Fruit fly (Drosophila melanogaster) whole organism, embryonic: Measurements from ENCODE around the gene CG14052.

Experiments used
- Adf1 ChIP-seq: fragments of 200-800 bp; sonication (Bioruptor generic); IDR thresholded peaks from 2 replicates; pipeline ENCODE4 v1.3.6; 2022; ENCODE audit warnings: missing biosample characterization, missing genetic modification characterization
- Bgb ChIP-seq: fragments of 200-800 bp; sonication (Bioruptor generic); IDR thresholded peaks from 2 replicates; pipeline ENCODE4 v1.3.6; 2022; ENCODE audit warnings: missing biosample characterization, missing genetic modification characterization; ENCODE audit not compliant: partially characterized antibody
- CG10431 ChIP-seq: fragments of 200-800 bp; sonication (Bioruptor generic); optimal IDR thresholded peaks from 3 replicates; lab custom pipeline; 2018; ENCODE audit warnings: missing biosample characterization, mild to moderate bottlenecking, missing genetic modification characterization
- CG11093 ChIP-seq: fragments of 200-800 bp; sonication (Bioruptor generic); IDR thresholded peaks from 3 replicates; pipeline ENCODE4 v1.3.6; 2022; ENCODE audit warnings: missing biosample characterization, missing genetic modification characterization
- CG11560 ChIP-seq: fragments of 200-800 bp; sonication (Bioruptor generic); IDR thresholded peaks from 3 replicates; pipeline ENCODE4 v1.3.6; 2022; ENCODE audit warnings: missing biosample characterization, missing genetic modification characterization
- CG12155 ChIP-seq: fragments of 200-800 bp; sonication (Bioruptor generic); optimal IDR thresholded peaks from 3 replicates; lab custom pipeline; 2016; ENCODE audit warnings: missing biosample characterization, missing genetic modification characterization
- CG1233 ChIP-seq: fragments of 200-800 bp; sonication (Bioruptor generic); optimal IDR thresholded peaks from 4 replicates; lab custom pipeline; 2018; ENCODE audit warnings: missing biosample characterization, mild to moderate bottlenecking, missing genetic modification characterization
- CG13287 ChIP-seq: fragments of 200-800 bp; sonication (Bioruptor generic); IDR thresholded peaks from 2 replicates; pipeline ENCODE4 v1.3.6; 2022; ENCODE audit warnings: missing biosample characterization, missing genetic modification characterization; ENCODE audit not compliant: partially characterized antibody
- CG13296 ChIP-seq: fragments of 200-800 bp; sonication (Bioruptor generic); optimal IDR thresholded peaks from 3 replicates; lab custom pipeline; 2018; ENCODE audit warnings: missing biosample characterization, mild to moderate bottlenecking, missing genetic modification characterization
- CG18262 ChIP-seq: fragments of 200-800 bp; optimal IDR thresholded peaks from 3 replicates; lab custom pipeline; 2019; ENCODE audit warnings: missing biosample characterization, mild to moderate bottlenecking, missing genetic modification characterization, moderate library complexity
- CG2116 ChIP-seq: fragments of 200-800 bp; sonication (Bioruptor generic); optimal IDR thresholded peaks from 3 replicates; lab custom pipeline; 2018; ENCODE audit warnings: missing biosample characterization, mild to moderate bottlenecking, missing genetic modification characterization
- CG2120 ChIP-seq: fragments of 200-800 bp; sonication (Bioruptor generic); optimal IDR thresholded peaks from 3 replicates; lab custom pipeline; 2016; ENCODE audit warnings: missing biosample characterization, missing genetic modification characterization
- CG2199 ChIP-seq: fragments of 200-800 bp; sonication (Bioruptor generic); IDR thresholded peaks from 3 replicates; pipeline ENCODE4 v1.3.6; 2022; ENCODE audit warnings: missing biosample characterization, missing genetic modification characterization
- CG2202 ChIP-seq: fragments of 200-800 bp; sonication (Bioruptor generic); optimal IDR thresholded peaks from 2 replicates; lab custom pipeline; 2018; ENCODE audit warnings: missing biosample characterization, mild to moderate bottlenecking, missing genetic modification characterization
- CG31388 ChIP-seq: fragments of 200-800 bp; sonication (Bioruptor generic); optimal IDR thresholded peaks from 2 replicates; lab custom pipeline; 2016; ENCODE audit warnings: missing biosample characterization, missing genetic modification characterization
- CG3847 ChIP-seq: fragments of 200-800 bp; sonication (Bioruptor generic); IDR thresholded peaks from 2 replicates; pipeline ENCODE4 v1.3.6; 2022; ENCODE audit warnings: missing biosample characterization, missing genetic modification characterization
- CG3995 ChIP-seq: fragments of 200-800 bp; sonication (Bioruptor generic); optimal IDR thresholded peaks from 3 replicates; lab custom pipeline; 2016; ENCODE audit warnings: missing biosample characterization, missing genetic modification characterization
- CG5953 ChIP-seq: fragments of 200-800 bp; sonication (Bioruptor generic); IDR thresholded peaks from 2 replicates; pipeline ENCODE4 v1.3.6; 2022; ENCODE audit warnings: missing biosample characterization, missing genetic modification characterization
- CG6791 ChIP-seq: fragments of 200-800 bp; sonication (Bioruptor generic); IDR thresholded peaks from 3 replicates; pipeline ENCODE4 v1.3.6; 2022; ENCODE audit warnings: missing biosample characterization, missing genetic modification characterization; ENCODE audit not compliant: partially characterized antibody
- CG9437 ChIP-seq: fragments of 200-800 bp; sonication (Bioruptor generic); optimal IDR thresholded peaks from 2 replicates; lab custom pipeline; 2018; ENCODE audit warnings: missing biosample characterization, mild to moderate bottlenecking, missing genetic modification characterization
- CTCF ChIP-seq: fragments of 200-800 bp; sonication (Bioruptor generic); optimal IDR thresholded peaks from 2 replicates; lab custom pipeline; 2017; ENCODE audit warnings: missing biosample characterization, mild to moderate bottlenecking, missing genetic modification characterization, moderate library complexity
- Dll ChIP-seq: fragments of 200-800 bp; sonication (Bioruptor generic); IDR thresholded peaks from 4 replicates; pipeline ENCODE4 v1.3.6; 2022; ENCODE audit warnings: missing biosample characterization, missing genetic modification characterization; ENCODE audit not compliant: partially characterized antibody
- Dref ChIP-seq: fragments of 200-800 bp; sonication (Bioruptor generic); IDR thresholded peaks from 2 replicates; pipeline ENCODE4 v1.3.6; 2022; ENCODE audit warnings: missing biosample characterization, missing genetic modification characterization
- E2f2 ChIP-seq: fragments of 200-800 bp; sonication (Bioruptor generic); IDR thresholded peaks from 2 replicates; pipeline ENCODE4 v1.3.6; 2022; ENCODE audit warnings: missing biosample characterization, missing genetic modification characterization
- Elba2 ChIP-seq: fragments of 200-800 bp; sonication (Bioruptor generic); optimal IDR thresholded peaks from 3 replicates; lab custom pipeline; 2016; ENCODE audit warnings: missing biosample characterization, missing genetic modification characterization
- Hr39 ChIP-seq: fragments of >200 bp; optimal IDR thresholded peaks from 2 replicates; lab custom pipeline; 2017
- Kr ChIP-seq: fragments of 200-800 bp; sonication (Bioruptor generic); optimal IDR thresholded peaks from 2 replicates; lab custom pipeline; 2017; ENCODE audit warnings: missing biosample characterization, mild to moderate bottlenecking, missing genetic modification characterization
- Mad ChIP-seq: fragments of 200-800 bp; sonication (Bioruptor generic); optimal IDR thresholded peaks from 2 replicates; lab custom pipeline; 2016; ENCODE audit warnings: missing biosample characterization, missing genetic modification characterization
- NfI ChIP-seq: fragments of 200-800 bp; sonication (Bioruptor generic); optimal IDR thresholded peaks from 3 replicates; lab custom pipeline; 2018; ENCODE audit warnings: missing biosample characterization, mild to moderate bottlenecking, missing genetic modification characterization, moderate library complexity
- Tbp ChIP-seq: fragments of >200 bp; optimal IDR thresholded peaks from 2 replicates; lab custom pipeline; 2018; ENCODE audit warnings: missing biosample characterization, missing genetic modification characterization
- croc ChIP-seq: fragments of 200-800 bp; sonication (Bioruptor generic); conservative IDR thresholded peaks from 3 replicates; pipeline ENCODE4 v1.3.6; 2022; ENCODE audit warnings: missing biosample characterization, missing genetic modification characterization
- disco-r ChIP-seq: fragments of 200-800 bp; sonication (Bioruptor generic); optimal IDR thresholded peaks from 2 replicates; lab custom pipeline; 2016; ENCODE audit warnings: missing biosample characterization, missing genetic modification characterization
- esg ChIP-seq: fragments of 200-800 bp; sonication (Bioruptor generic); conservative IDR thresholded peaks from 2 replicates; pipeline ENCODE4 v1.3.6; 2022; ENCODE audit warnings: missing biosample characterization, missing genetic modification characterization
- hb ChIP-seq: fragments of 200-800 bp; sonication (Bioruptor generic); IDR thresholded peaks from 3 replicates; pipeline ENCODE4 v1.3.6; 2022; ENCODE audit warnings: missing biosample characterization, missing genetic modification characterization; ENCODE audit not compliant: partially characterized antibody
- her ChIP-seq: fragments of 200-800 bp; sonication (Bioruptor generic); optimal IDR thresholded peaks from 2 replicates; lab custom pipeline; 2016; ENCODE audit warnings: missing biosample characterization, missing genetic modification characterization
- kni ChIP-seq: fragments of 200-800 bp; sonication (Bioruptor generic); optimal IDR thresholded peaks from 3 replicates; lab custom pipeline; 2017; ENCODE audit warnings: mild to moderate bottlenecking, missing biosample characterization, missing genetic modification reagents, missing genetic modification characterization
- lola ChIP-seq, 3 experiments: fragments of >200 bp in 2 of 3; fragments of 200-800 bp in 1 of 3; sonication (Bioruptor generic) in 1 of 3; optimal IDR thresholded peaks; 2 replicates each; lab custom pipeline; 2017 to 2019; ENCODE audit warnings: missing biosample characterization in 3 of 3, missing genetic modification characterization in 3 of 3, mild to moderate bottlenecking in 1 of 3, moderate library complexity in 1 of 3
- mld ChIP-seq: fragments of 200-800 bp; sonication (Bioruptor generic); IDR thresholded peaks from 3 replicates; pipeline ENCODE4 v1.3.6; 2022; ENCODE audit warnings: missing biosample characterization, missing genetic modification characterization; ENCODE audit not compliant: partially characterized antibody
- pan ChIP-seq, 4 experiments: fragments of >200 bp in 3 of 4; fragments of 200-800 bp in 1 of 4; sonication (Bioruptor generic) in 1 of 4; optimal IDR thresholded peaks in 3 of 4; IDR thresholded peaks in 1 of 4; 2 replicates each; pipeline versions ENCODE4 v1.3.6 to Lab custom; 2017 to 2022; ENCODE audit warnings: missing biosample characterization in 2 of 4, missing genetic modification characterization in 2 of 4, mixed read lengths in 1 of 4
- pum ChIP-seq: fragments of 200-800 bp; sonication (Bioruptor generic); optimal IDR thresholded peaks from 2 replicates; lab custom pipeline; 2016; ENCODE audit warnings: missing biosample characterization, missing genetic modification characterization
- pzg ChIP-seq: fragments of 200-800 bp; sonication (Bioruptor generic); optimal IDR thresholded peaks from 3 replicates; lab custom pipeline; 2018; ENCODE audit warnings: missing biosample characterization, mild to moderate bottlenecking, missing genetic modification characterization, moderate library complexity
- ro ChIP-seq: fragments of 200-800 bp; sonication (Bioruptor generic); IDR thresholded peaks from 2 replicates; pipeline ENCODE4 v1.3.6; 2022; ENCODE audit warnings: missing biosample characterization, missing genetic modification characterization
- row ChIP-seq: fragments of 200-800 bp; sonication (Bioruptor generic); IDR thresholded peaks from 3 replicates; pipeline ENCODE4 v1.3.6; 2022; ENCODE audit warnings: missing biosample characterization, missing genetic modification characterization
- sna ChIP-seq: fragments of 200-800 bp; sonication (Bioruptor generic); IDR thresholded peaks from 2 replicates; pipeline ENCODE4 v1.3.6; 2022; ENCODE audit warnings: missing biosample characterization, missing genetic modification characterization; ENCODE audit not compliant: partially characterized antibody
- vfl ChIP-seq: fragments of 200-800 bp; sonication (Bioruptor generic); optimal IDR thresholded peaks from 2 replicates; lab custom pipeline; 2016; ENCODE audit warnings: missing biosample characterization, missing genetic modification characterization
- zen2 ChIP-seq: fragments of 200-800 bp; sonication (Bioruptor generic); IDR thresholded peaks from 3 replicates; pipeline ENCODE4 v1.3.6; 2022; ENCODE audit warnings: missing biosample characterization, missing genetic modification characterization; ENCODE audit not compliant: partially characterized antibody

Gene CG14052

dm6 chrX:2242897-2243296 lies 19.3 kb downstream of the CG14052 start:
- peak; percentile 76 for TF ChIP-seq Hr39 (lab: Kevin White, UChicago)
- TF ChIP-seq CG5953 = no peak

dm6 chrX:2244753-2245152 lies 21.2 kb downstream of the CG14052 start:
- TF ChIP-seq Kr (GFP tag; lab: Kevin White, UChicago) = no peak
- peak; percentile 11 for TF ChIP-seq Elba2 (GFP tag; lab: Kevin White, UChicago)
- TF ChIP-seq Bgb (GFP tag; lab: Robert Waterston, UW) = no peak
- no peak for TF ChIP-seq CG1233 (GFP tag; lab: Kevin White, UChicago)
- TF ChIP-seq kni (GFP tag; lab: Kevin White, UChicago) = no peak
- TF ChIP-seq Adf1 (GFP tag; lab: Robert Waterston, UW) = no peak
- TF ChIP-seq CG11093 (GFP tag; lab: Robert Waterston, UW) = no peak
- peak; percentile 97 for TF ChIP-seq CG9437

- TF ChIP-seq esg (GFP tag; lab: Robert Waterston, UW) (no peak), lola (GFP tag; optimal IDR thresholded peaks at IDR 0.05; lab: Kevin White, UChicago) (no peak)
Observed at dm6 chrX:2245931-2246330, 22.4 kb downstream of the CG14052 start, which contains the start of gene Or2a. Or2a (plus strand) TSS chrX:2246231.

- TF ChIP-seq hb (GFP tag; lab: Robert Waterston, UW) (peak; percentile 79; the same call in 2 of the 3 replicates), CG12155 (GFP tag; lab: Kevin White, UChicago) (no peak), CG31388 (GFP tag; lab: Kevin White, UChicago) (no peak), NfI (GFP tag; lab: Kevin White, UChicago) (no peak), pum (GFP tag; lab: Kevin White, UChicago) (no peak), CG6791 (peak; percentile 63; the same call in 1 of the 3 replicates), CG13296 (GFP tag; lab: Kevin White, UChicago) (no peak), row (GFP tag; lab: Robert Waterston, UW) (no peak), her (GFP tag; lab: Kevin White, UChicago) (no peak), CG3847 (no peak), sna (0 out of 2 replicates have a peak, but pooled peaks have one; percentile 61), CG18262 (no peak), CG2199 (GFP tag; lab: Robert Waterston, UW) (no peak), Dref (GFP tag; lab: Robert Waterston, UW) (peak; percentile 75), CG3995 (GFP tag; lab: Kevin White, UChicago) (peak; percentile 10), ro (GFP tag; lab: Robert Waterston, UW) (no peak), disco-r (no peak), CG10431 (no peak), croc (no peak), zen2 (GFP tag; lab: Robert Waterston, UW) (peak; percentile 71; the same call in 1 of the 3 replicates), pzg (GFP tag; lab: Kevin White, UChicago) (peak; percentile 34), CG2202 (tag; lab: Kevin White, UChicago) (no peak), E2f2 (GFP tag; lab: Robert Waterston, UW) (peak; percentile 34; the same call in 1 of the 2 replicates), Mad (GFP tag; lab: Kevin White, UChicago) (no peak), CTCF (GFP tag; lab: Kevin White, UChicago) (no peak), Tbp (no peak), CG13287 (peak; percentile 70), pan (optimal IDR thresholded peaks at IDR 0.05; lab: Kevin White, UChicago) (no peak), pan (GFP tag; optimal IDR thresholded peaks at IDR 0.05 in 1 of 2, IDR thresholded peaks at IDR 0.05 in 1 of 2) (no peak), Dll (GFP tag; lab: Robert Waterston, UW) (peak; percentile 61), mld (GFP tag; lab: Robert Waterston, UW) (peak; percentile 55; the same call in 2 of the 3 replicates), vfl (GFP tag; lab: Kevin White, UChicago) (no peak), CG2120 (GFP tag; lab: Kevin White, UChicago) (no peak), CG2116 (GFP tag; lab: Kevin White, UChicago) (peak; percentile 56), CG11560 (tag; lab: Robert Waterston, UW) (no peak)
Observed at dm6 chrX:2249763-2250162, 26.2 kb downstream of the CG14052 start, which contains the start of gene crn. crn (minus strand) TSS chrX:2249983.
